Fruit fly (Drosophila melanogaster) whole organism, embryonic: ENCODE measurements around the gene CG16812.
A peak's percentile ranks its signal among the peaks of the same experiment; 100 is the strongest.

Experiments
- Ada2b ChIP-seq: fragments of 200-800 bp; sonication (Bioruptor generic); IDR thresholded peaks from 2 replicates; pipeline ENCODE4 v1.3.6; 2022; ENCODE audit warnings: missing biosample characterization, missing genetic modification characterization
- Adf1 ChIP-seq: fragments of 200-800 bp; sonication (Bioruptor generic); IDR thresholded peaks from 2 replicates; pipeline ENCODE4 v1.3.6; 2022; ENCODE audit warnings: missing biosample characterization, missing genetic modification characterization
- Awh ChIP-seq: fragments of 200-800 bp; sonication (Bioruptor generic); IDR thresholded peaks from 2 replicates; pipeline ENCODE4, ENCODE4 v1.3.6; 2022; ENCODE audit warnings: missing biosample characterization, missing genetic modification characterization
- Bgb ChIP-seq: fragments of 200-800 bp; sonication (Bioruptor generic); IDR thresholded peaks from 2 replicates; pipeline ENCODE4 v1.3.6; 2022; ENCODE audit warnings: missing biosample characterization, missing genetic modification characterization; ENCODE audit not compliant: partially characterized antibody
- BtbVII ChIP-seq: fragments of 200-800 bp; sonication (Bioruptor generic); optimal IDR thresholded peaks from 3 replicates; lab custom pipeline; 2017; ENCODE audit warnings: missing biosample characterization, mild to moderate bottlenecking, missing genetic modification characterization
- CG10431 ChIP-seq: fragments of 200-800 bp; sonication (Bioruptor generic); optimal IDR thresholded peaks from 3 replicates; lab custom pipeline; 2018; ENCODE audit warnings: missing biosample characterization, mild to moderate bottlenecking, missing genetic modification characterization
- CG12071 ChIP-seq: fragments of 200-800 bp; sonication (Bioruptor generic); optimal IDR thresholded peaks from 3 replicates; lab custom pipeline; 2018; ENCODE audit warnings: missing biosample characterization, mild to moderate bottlenecking, missing genetic modification characterization
- CG12942 ChIP-seq: fragments of 200-800 bp; sonication (Bioruptor generic); optimal IDR thresholded peaks from 3 replicates; lab custom pipeline; 2016; ENCODE audit warnings: missing biosample characterization, missing genetic modification characterization
- CG13287 ChIP-seq: fragments of 200-800 bp; sonication (Bioruptor generic); IDR thresholded peaks from 2 replicates; pipeline ENCODE4 v1.3.6; 2022; ENCODE audit warnings: missing biosample characterization, missing genetic modification characterization; ENCODE audit not compliant: partially characterized antibody
- CG14014 ChIP-seq: fragments of 200-800 bp; sonication (Bioruptor generic); IDR thresholded peaks from 2 replicates; pipeline ENCODE4 v1.3.6; 2022; ENCODE audit warnings: missing biosample characterization, missing genetic modification characterization
- CG14710 ChIP-seq: fragments of 200-800 bp; sonication (Bioruptor generic); optimal IDR thresholded peaks from 3 replicates; lab custom pipeline; 2019; ENCODE audit warnings: missing biosample characterization, mild to moderate bottlenecking, missing genetic modification characterization, moderate library complexity
- CG14860 ChIP-seq: fragments of 200-800 bp; sonication (Bioruptor generic); IDR thresholded peaks from 3 replicates; pipeline ENCODE4 v1.3.6; 2022; ENCODE audit warnings: missing biosample characterization, missing genetic modification characterization; ENCODE audit not compliant: partially characterized antibody
- CG15011 ChIP-seq: fragments of 200-800 bp; sonication (Bioruptor generic); optimal IDR thresholded peaks from 3 replicates; lab custom pipeline; 2018; ENCODE audit warnings: missing biosample characterization, mild to moderate bottlenecking, missing genetic modification characterization
- CG15269 ChIP-seq: fragments of 200-800 bp; sonication (Bioruptor generic); optimal IDR thresholded peaks from 2 replicates; lab custom pipeline; 2018; ENCODE audit warnings: missing biosample characterization, mild to moderate bottlenecking, missing genetic modification characterization, moderate library complexity
- CG17359 ChIP-seq: fragments of 200-800 bp; sonication (Bioruptor generic); optimal IDR thresholded peaks from 3 replicates; lab custom pipeline; 2018; ENCODE audit warnings: missing biosample characterization, mild to moderate bottlenecking, missing genetic modification characterization, moderate library complexity
- CG18476 ChIP-seq: fragments of 200-800 bp; sonication (Bioruptor generic); optimal IDR thresholded peaks from 2 replicates; lab custom pipeline; 2016; ENCODE audit warnings: missing biosample characterization, mild to moderate bottlenecking, missing genetic modification characterization
- CG31365 ChIP-seq: fragments of 200-800 bp; sonication (Bioruptor generic); optimal IDR thresholded peaks from 2 replicates; lab custom pipeline; 2018; ENCODE audit warnings: missing biosample characterization, mild to moderate bottlenecking, missing genetic modification characterization
- CG42726 ChIP-seq: fragments of 200-800 bp; sonication (Bioruptor generic); IDR thresholded peaks from 2 replicates; pipeline ENCODE4 v1.3.6; 2022; ENCODE audit warnings: missing biosample characterization, missing genetic modification characterization; ENCODE audit not compliant: partially characterized antibody
- CG4404 ChIP-seq: fragments of 200-800 bp; sonication (Bioruptor generic); IDR thresholded peaks from 2 replicates; pipeline ENCODE4 v1.3.6; 2022; ENCODE audit warnings: missing biosample characterization, missing genetic modification characterization
- CG7745 ChIP-seq: fragments of 200-800 bp; sonication (Bioruptor generic); optimal IDR thresholded peaks from 2 replicates; lab custom pipeline; 2018; ENCODE audit warnings: missing biosample characterization, mild to moderate bottlenecking, missing genetic modification characterization, moderate library complexity
- CG8359 ChIP-seq: fragments of 200-800 bp; sonication (Bioruptor generic); optimal IDR thresholded peaks from 2 replicates; lab custom pipeline; 2017; ENCODE audit warnings: missing biosample characterization, mild to moderate bottlenecking, missing genetic modification characterization, borderline replicate concordance
- Chrac-16 ChIP-seq: fragments of 200-800 bp; sonication (Bioruptor generic); optimal IDR thresholded peaks from 3 replicates; lab custom pipeline; 2016; ENCODE audit warnings: missing biosample characterization, missing genetic modification characterization
- Dbx ChIP-seq: fragments of 200-800 bp; sonication (Bioruptor generic); IDR thresholded peaks from 3 replicates; pipeline ENCODE4 v1.3.6; 2022; ENCODE audit warnings: missing biosample characterization, missing genetic modification characterization
- Fer1 ChIP-seq: fragments of 200-800 bp; sonication (Bioruptor generic); optimal IDR thresholded peaks from 2 replicates; lab custom pipeline; 2017; ENCODE audit warnings: missing biosample characterization, mild to moderate bottlenecking, missing genetic modification characterization
- Gug ChIP-seq: fragments of 200-800 bp; sonication (Bioruptor generic); IDR thresholded peaks from 4 replicates; pipeline ENCODE4 v1.3.6; 2022; ENCODE audit warnings: missing biosample characterization, missing genetic modification characterization
- H2.0 ChIP-seq: fragments of 200-800 bp; sonication (Bioruptor generic); IDR thresholded peaks from 2 replicates; pipeline ENCODE4 v1.3.6; 2022; ENCODE audit warnings: missing biosample characterization, missing genetic modification characterization
- HLHmδ ChIP-seq: fragments of 200-800 bp; sonication (Bioruptor generic); optimal IDR thresholded peaks from 2 replicates; lab custom pipeline; 2018; ENCODE audit warnings: missing biosample characterization, mild to moderate bottlenecking, missing genetic modification characterization, moderate library complexity
- Hsf ChIP-seq: fragments of 200-800 bp; sonication (Bioruptor generic); optimal IDR thresholded peaks from 3 replicates; lab custom pipeline; 2016; ENCODE audit warnings: missing biosample characterization, missing genetic modification characterization
- MTF-1 ChIP-seq: fragments of 200-800 bp; sonication (Bioruptor generic); optimal IDR thresholded peaks from 2 replicates; lab custom pipeline; 2018; ENCODE audit warnings: missing biosample characterization, mild to moderate bottlenecking, missing genetic modification characterization, borderline replicate concordance
- NFAT ChIP-seq: fragments of 200-800 bp; sonication (Bioruptor generic); IDR thresholded peaks from 2 replicates; pipeline ENCODE4 v1.3.6; 2022; ENCODE audit warnings: missing biosample characterization, missing genetic modification characterization
- Sox100B ChIP-seq: fragments of 200-800 bp; sonication (Bioruptor generic); optimal IDR thresholded peaks from 3 replicates; lab custom pipeline; 2018; ENCODE audit warnings: missing biosample characterization, mild to moderate bottlenecking, missing genetic modification characterization
- Taf1 ChIP-seq: fragments of 200-800 bp; sonication (Bioruptor generic); IDR thresholded peaks from 2 replicates; pipeline ENCODE4 v1.3.6; 2022; ENCODE audit warnings: missing biosample characterization, missing genetic modification characterization
- ato ChIP-seq: fragments of 200-800 bp; sonication (Bioruptor generic); IDR thresholded peaks from 2 replicates; pipeline ENCODE4 v1.3.6; 2022; ENCODE audit warnings: missing biosample characterization, missing genetic modification characterization; ENCODE audit not compliant: partially characterized antibody
- corto ChIP-seq: fragments of 200-800 bp; sonication (Bioruptor generic); optimal IDR thresholded peaks from 2 replicates; lab custom pipeline; 2016; ENCODE audit warnings: missing biosample characterization, mild to moderate bottlenecking, missing genetic modification characterization, moderate library complexity
- crp ChIP-seq, 2 experiments: fragments of 200-800 bp; sonication (Bioruptor generic); optimal IDR thresholded peaks; 2 replicates in 1 of 2; 3 replicates in 1 of 2; lab custom pipeline; 2017; ENCODE audit warnings: missing biosample characterization in 2 of 2, missing genetic modification characterization in 2 of 2, mild to moderate bottlenecking in 1 of 2, moderate library complexity in 1 of 2
- disco-r ChIP-seq: fragments of 200-800 bp; sonication (Bioruptor generic); optimal IDR thresholded peaks from 2 replicates; lab custom pipeline; 2016; ENCODE audit warnings: missing biosample characterization, missing genetic modification characterization
- exex ChIP-seq: fragments of 200-800 bp; sonication (Bioruptor generic); optimal IDR thresholded peaks from 4 replicates; lab custom pipeline; 2018; ENCODE audit warnings: missing biosample characterization, mild to moderate bottlenecking, missing genetic modification characterization, moderate library complexity
- fu2 ChIP-seq: fragments of 200-800 bp; sonication (Bioruptor generic); optimal IDR thresholded peaks from 2 replicates; lab custom pipeline; 2016; ENCODE audit warnings: missing biosample characterization, missing genetic modification characterization
- gcm2 ChIP-seq: fragments of 200-800 bp; sonication (Bioruptor generic); optimal IDR thresholded peaks from 2 replicates; lab custom pipeline; 2016; ENCODE audit warnings: missing biosample characterization, missing genetic modification characterization
- odd ChIP-seq: fragments of 200-800 bp; sonication (Bioruptor generic); optimal IDR thresholded peaks from 2 replicates; lab custom pipeline; 2017; ENCODE audit warnings: missing biosample characterization, mild to moderate bottlenecking, missing genetic modification characterization
- p53 ChIP-seq: fragments of 200-800 bp; sonication (Bioruptor generic); optimal IDR thresholded peaks from 2 replicates; lab custom pipeline; 2016; ENCODE audit warnings: missing biosample characterization, missing genetic modification characterization
- pnt ChIP-seq: fragments of 200-800 bp; sonication (Bioruptor generic); optimal IDR thresholded peaks from 3 replicates; lab custom pipeline; 2016; ENCODE audit warnings: missing biosample characterization, missing genetic modification characterization
- scrt ChIP-seq: fragments of 200-800 bp; sonication (Bioruptor generic); optimal IDR thresholded peaks from 2 replicates; lab custom pipeline; 2018; ENCODE audit warnings: missing biosample characterization, mild to moderate bottlenecking, missing genetic modification characterization, moderate library complexity
- sens-2 ChIP-seq: fragments of 200-800 bp; sonication (Bioruptor generic); IDR thresholded peaks from 2 replicates; pipeline ENCODE4 v1.3.6; 2022; ENCODE audit warnings: missing biosample characterization, missing genetic modification characterization
- sim ChIP-seq: fragments of 200-800 bp; sonication (Bioruptor generic); IDR thresholded peaks from 2 replicates; pipeline ENCODE4 v1.3.6; 2022; ENCODE audit warnings: missing biosample characterization, missing genetic modification characterization
- slou ChIP-seq: fragments of 200-800 bp; sonication (Bioruptor generic); optimal IDR thresholded peaks from 3 replicates; lab custom pipeline; 2016; ENCODE audit warnings: missing biosample characterization, missing genetic modification characterization
- sob ChIP-seq: fragments of 200-800 bp; sonication (Bioruptor generic); IDR thresholded peaks from 2 replicates; pipeline ENCODE4 v1.3.6; 2022; ENCODE audit warnings: missing biosample characterization, missing genetic modification characterization
- sug ChIP-seq: fragments of 200-800 bp; optimal IDR thresholded peaks from 2 replicates; lab custom pipeline; 2019; ENCODE audit warnings: missing biosample characterization, mild to moderate bottlenecking, missing genetic modification characterization, moderate library complexity
- tgo ChIP-seq: fragments of 200-800 bp; sonication (Bioruptor generic); IDR thresholded peaks from 3 replicates; pipeline ENCODE4 v1.3.6; 2022; ENCODE audit warnings: missing biosample characterization, missing genetic modification characterization
- usp ChIP-seq: fragments of >200 bp; optimal IDR thresholded peaks from 2 replicates; lab custom pipeline; 2017; ENCODE audit warnings: missing biosample characterization, missing genetic modification characterization
- zf30C ChIP-seq: fragments of 200-800 bp; sonication (Bioruptor generic); optimal IDR thresholded peaks from 3 replicates; lab custom pipeline; 2018; ENCODE audit warnings: missing biosample characterization, mild to moderate bottlenecking, missing genetic modification characterization

The CG16812 gene

dm6 chr2L:13190534-13190933 lies 31.9 kb upstream of the CG16812 start (continued):
- TF ChIP-seq CG12071 (GFP tag; lab: Kevin White, UChicago), result no peak
- no peak for TF ChIP-seq Gug (GFP tag; lab: Robert Waterston, UW)
- no peak for TF ChIP-seq NFAT (GFP tag; lab: Robert Waterston, UW)
- no peak for TF ChIP-seq p53 (GFP tag; lab: Kevin White, UChicago)
- TF ChIP-seq CG15269 (tag; lab: Kevin White, UChicago), result no peak
- no peak for TF ChIP-seq CG13287 (GFP tag; lab: Robert Waterston, UW)
- TF ChIP-seq fu2 (GFP tag; lab: Kevin White, UChicago), result no peak
- no peak for TF ChIP-seq CG15011 (GFP tag; lab: Kevin White, UChicago)
- TF ChIP-seq Sox100B (GFP tag; lab: Kevin White, UChicago), result no peak
- TF ChIP-seq pnt, result no peak
- peak; percentile 32 for TF ChIP-seq MTF-1 (GFP tag; lab: Kevin White, UChicago)
- TF ChIP-seq usp (GFP tag; lab: Kevin White, UChicago), result no peak
- no peak for TF ChIP-seq CG18476
- no peak for TF ChIP-seq CG14860
- no peak for TF ChIP-seq corto (GFP tag; lab: Kevin White, UChicago)
- TF ChIP-seq CG12942 (GFP tag; lab: Kevin White, UChicago), result no peak
- TF ChIP-seq HLHmδ (GFP tag; lab: Kevin White, UChicago), result no peak
- TF ChIP-seq tgo (GFP tag; lab: Robert Waterston, UW), result no peak
- no peak for TF ChIP-seq Bgb (GFP tag; lab: Robert Waterston, UW)
- no peak for TF ChIP-seq CG31365 (tag; lab: Kevin White, UChicago)
- TF ChIP-seq CG17359 (tag; lab: Kevin White, UChicago), result no peak
- no peak for TF ChIP-seq Taf1 (GFP tag; lab: Robert Waterston, UW)
- no peak for TF ChIP-seq Hsf (GFP tag; lab: Kevin White, UChicago)
- no peak for TF ChIP-seq H2.0 (GFP tag; lab: Robert Waterston, UW)
- no peak for TF ChIP-seq Chrac-16 (GFP tag; lab: Kevin White, UChicago)
- TF ChIP-seq CG8359 (GFP tag; lab: Kevin White, UChicago), result no peak
- TF ChIP-seq CG4404, result no peak
- TF ChIP-seq Fer1 (GFP tag; lab: Kevin White, UChicago), result peak; percentile 25
- TF ChIP-seq BtbVII (GFP tag; lab: Kevin White, UChicago), result peak; percentile 17
- 0 out of 3 replicates have a peak, but pooled peaks have one; percentile 37 for TF ChIP-seq Dbx (GFP tag; lab: Robert Waterston, UW)
- no peak for TF ChIP-seq scrt (GFP tag; lab: Kevin White, UChicago)
- TF ChIP-seq CG7745, result no peak
- TF ChIP-seq CG14014, result no peak
- TF ChIP-seq sob, result no peak; the same call in 1 of the 2 replicates
- TF ChIP-seq sens-2, result no peak
- TF ChIP-seq CG14710 (tag; lab: Kevin White, UChicago), result no peak
- no peak for TF ChIP-seq sim (GFP tag; lab: Robert Waterston, UW)
- TF ChIP-seq slou (GFP tag; lab: Kevin White, UChicago), result no peak
- TF ChIP-seq Awh, result no peak
- peak; percentile 89 for TF ChIP-seq sug (tag; lab: Kevin White, UChicago)
- no peak for TF ChIP-seq Adf1
- no peak for TF ChIP-seq Ada2b (GFP tag; lab: Robert Waterston, UW)
- no peak for TF ChIP-seq gcm2 (GFP tag; lab: Kevin White, UChicago)
- no peak for TF ChIP-seq CG10431 (GFP tag; lab: Kevin White, UChicago)
- no peak for TF ChIP-seq disco-r
- no peak for TF ChIP-seq zf30C
- peak; percentile 87 for TF ChIP-seq exex (tag; lab: Kevin White, UChicago)
- no peak for TF ChIP-seq ato (GFP tag; lab: Robert Waterston, UW)
- TF ChIP-seq CG42726 (GFP tag; lab: Robert Waterston, UW), result no peak
- TF ChIP-seq crp (GFP tag; optimal IDR thresholded peaks at IDR 0.05; lab: Kevin White, UChicago), result peak in 1 of 2 experiments; percentile 34
- TF ChIP-seq odd, result no peak
